Fruit fly (Drosophila melanogaster): Measurements from ENCODE around the gene CG16972.

DNA sequence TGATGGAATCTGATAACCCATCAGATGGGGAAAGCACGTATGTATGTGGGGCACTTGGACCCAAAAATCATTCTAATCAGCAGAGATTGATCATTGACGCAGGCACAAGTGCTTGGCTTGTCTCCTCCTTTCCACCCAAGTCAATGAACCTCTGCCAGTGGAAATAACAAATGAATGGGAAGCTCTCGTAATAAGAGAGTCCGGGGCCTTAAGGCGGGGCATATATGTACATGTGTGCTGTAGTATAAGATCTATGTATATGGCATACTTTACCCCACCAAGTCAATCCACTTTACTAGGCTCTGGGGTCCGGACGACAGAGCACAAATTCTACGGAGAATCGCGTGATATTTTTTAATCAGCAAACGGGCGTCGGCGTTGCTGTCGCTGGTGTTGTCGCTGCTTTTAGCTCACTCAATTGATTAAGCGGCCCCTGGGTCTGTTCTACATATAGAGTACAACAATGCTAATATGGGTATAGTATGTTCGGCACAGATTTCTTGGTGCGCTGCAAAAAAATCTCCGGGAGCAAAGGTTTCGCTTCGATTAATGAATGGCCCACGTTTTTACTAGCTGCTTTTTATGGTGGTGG is 3.1 kb upstream of the CG16972 start:
- no peak for TF ChIP-seq psq (optimal IDR thresholded peaks at IDR 0.05)
- TF ChIP-seq usp (GFP tag; optimal IDR thresholded peaks at IDR 0.05) = no peak
